Worm (Caenorhabditis elegans) whole organism, L4 larva: ENCODE measurements around the gene sre-6.

Experiments used
- F10B5.3 ChIP-seq: sonication (generic microtip); optimal IDR thresholded peaks from 2 replicates; lab custom pipeline; 2016; ENCODE audit warnings: mild to moderate bottlenecking, missing genetic modification characterization, missing compliant biosample characterization
- F44E2.7 ChIP-seq: fragments of 200-800 bp; sonication (Bioruptor generic); IDR thresholded peaks from 2 replicates; pipeline ENCODE4 v2.1.2; 2022; ENCODE audit warnings: missing genetic modification characterization, missing compliant biosample characterization
- arid-1 ChIP-seq: fragments of 200-800 bp; sonication (Bioruptor generic); conservative IDR thresholded peaks from 2 replicates; pipeline ENCODE4 v1.3.6; 2022; ENCODE audit warnings: missing genetic modification reagents, missing genetic modification characterization, missing compliant biosample characterization
- attf-4 ChIP-seq: sonication (generic microtip); optimal IDR thresholded peaks from 3 replicates; lab custom pipeline; 2017; ENCODE audit warnings: missing biosample characterization, missing genetic modification characterization
- daf-16 ChIP-seq, 3 experiments: sonication (generic microtip); optimal IDR thresholded peaks; 2 replicates each; lab custom pipeline; 2016 to 2017; ENCODE audit warnings: missing genetic modification characterization in 3 of 3, missing genetic modification reagents in 3 of 3, mild to moderate bottlenecking in 2 of 3, missing compliant biosample characterization in 2 of 3, missing biosample characterization in 1 of 3, moderate library complexity in 1 of 3
- daf-19 ChIP-seq: fragments of 200-800 bp; sonication (Bioruptor generic); conservative IDR thresholded peaks from 2 replicates; pipeline ENCODE4 v1.3.6; 2022; ENCODE audit warnings: missing genetic modification characterization, missing compliant biosample characterization
- dmd-6 ChIP-seq: fragments of 200-800 bp; sonication (Bioruptor generic); IDR thresholded peaks from 2 replicates; pipeline ENCODE4 v1.3.6; 2022; ENCODE audit warnings: missing genetic modification reagents, missing genetic modification characterization, missing compliant biosample characterization
- dpl-1 ChIP-seq: fragments of 150-350 bp; optimal IDR thresholded peaks from 2 replicates; lab custom pipeline; 2014; ENCODE audit warnings: missing biosample characterization, missing genetic modification reagents, missing genetic modification characterization
- dve-1 ChIP-seq: sonication (generic microtip); optimal IDR thresholded peaks from 2 replicates; lab custom pipeline; 2017; ENCODE audit warnings: antibody characterized with exemption, mild to moderate bottlenecking, missing genetic modification characterization, missing compliant biosample characterization; ENCODE audit not compliant: insufficient read depth
- egl-43 ChIP-seq: fragments of 200-800 bp; sonication (Bioruptor generic); IDR thresholded peaks from 2 replicates; pipeline ENCODE4 v1.3.6; 2022; ENCODE audit warnings: missing genetic modification reagents, missing genetic modification characterization, missing compliant biosample characterization
- fkh-10 ChIP-seq: fragments of 150-350 bp; optimal IDR thresholded peaks from 2 replicates; lab custom pipeline; 2014; ENCODE audit warnings: missing biosample characterization, missing genetic modification reagents, missing genetic modification characterization
- hlh-11 ChIP-seq: fragments of 200-800 bp; sonication (Bioruptor generic); optimal IDR thresholded peaks from 2 replicates; lab custom pipeline; 2018; ENCODE audit warnings: mild to moderate bottlenecking, missing genetic modification characterization, missing compliant biosample characterization
- jun-1 ChIP-seq: fragments of 150-350 bp; optimal IDR thresholded peaks from 2 replicates; lab custom pipeline; 2014; ENCODE audit warnings: missing biosample characterization, missing genetic modification reagents, missing genetic modification characterization
- lin-13 ChIP-seq: fragments of 150-350 bp; optimal IDR thresholded peaks from 2 replicates; lab custom pipeline; 2014; ENCODE audit warnings: missing biosample characterization, missing genetic modification reagents, missing genetic modification characterization
- mxl-2 ChIP-seq: fragments of 200-800 bp; sonication (Bioruptor generic); conservative IDR thresholded peaks from 2 replicates; pipeline ENCODE4 v1.3.6; 2022; ENCODE audit warnings: missing genetic modification reagents, missing genetic modification characterization, missing compliant biosample characterization
- nhr-28 ChIP-seq: fragments of 150-350 bp; optimal IDR thresholded peaks from 2 replicates; lab custom pipeline; 2014; ENCODE audit warnings: missing biosample characterization, missing genetic modification characterization
- nhr-41 ChIP-seq: fragments of 200-800 bp; sonication (Bioruptor generic); IDR thresholded peaks from 2 replicates; pipeline ENCODE4 v1.3.6; 2022; ENCODE audit warnings: missing genetic modification reagents, missing genetic modification characterization, missing compliant biosample characterization
- nhr-48 ChIP-seq: sonication (generic microtip); optimal IDR thresholded peaks from 2 replicates; lab custom pipeline; 2016; ENCODE audit warnings: mild to moderate bottlenecking, missing genetic modification characterization, missing compliant biosample characterization
- nhr-6 ChIP-seq: fragments of 150-350 bp; optimal IDR thresholded peaks from 2 replicates; lab custom pipeline; 2014; ENCODE audit warnings: missing biosample characterization, missing genetic modification characterization
- nhr-77 ChIP-seq: fragments of 150-350 bp; optimal IDR thresholded peaks from 2 replicates; lab custom pipeline; 2014; ENCODE audit warnings: missing biosample characterization, missing genetic modification characterization
- pqm-1 ChIP-seq: sonication (generic microtip); optimal IDR thresholded peaks from 2 replicates; lab custom pipeline; 2017; ENCODE audit warnings: missing biosample characterization, missing genetic modification characterization
- saeg-2 ChIP-seq: fragments of 200-800 bp; sonication (Bioruptor generic); IDR thresholded peaks from 2 replicates; pipeline ENCODE4 v1.3.6; 2022; ENCODE audit warnings: missing genetic modification reagents, missing genetic modification characterization, missing compliant biosample characterization
- set-16 ChIP-seq: fragments of 200-800 bp; sonication (Bioruptor generic); IDR thresholded peaks from 2 replicates; pipeline ENCODE4 v1.3.6; 2022; ENCODE audit warnings: missing genetic modification reagents, missing genetic modification characterization, missing compliant biosample characterization
- tag-97 ChIP-seq: fragments of 200-800 bp; sonication (Bioruptor generic); IDR thresholded peaks from 2 replicates; pipeline ENCODE4 v1.3.6; 2022; ENCODE audit warnings: missing genetic modification characterization, missing compliant biosample characterization
- unc-39 ChIP-seq: sonication (generic microtip); optimal IDR thresholded peaks from 2 replicates; lab custom pipeline; 2017; ENCODE audit warnings: missing biosample characterization, missing genetic modification characterization
- unc-62 ChIP-seq, 3 experiments: fragments of 150-350 bp in 1 of 3; sonication (generic microtip); optimal IDR thresholded peaks in 2 of 3; peaks in 1 of 3; 1 replicate in 1 of 3; 2 replicates in 2 of 3; lab custom pipeline; 2014 to 2017; ENCODE audit warnings: missing biosample characterization in 3 of 3, missing genetic modification characterization in 3 of 3, missing genetic modification reagents in 3 of 3, missing genotype in 1 of 3
- zag-1 ChIP-seq: fragments of 150-350 bp; optimal IDR thresholded peaks from 2 replicates; lab custom pipeline; 2014; ENCODE audit warnings: missing biosample characterization, missing genetic modification characterization
- zfp-2 ChIP-seq: sonication (generic microtip); optimal IDR thresholded peaks from 2 replicates; lab custom pipeline; 2016; ENCODE audit warnings: mild to moderate bottlenecking, missing genetic modification characterization, missing compliant biosample characterization
- zfp-3 ChIP-seq: fragments of 200-800 bp; sonication (Bioruptor generic); conservative IDR thresholded peaks from 2 replicates; pipeline ENCODE4 v1.3.6; 2022; ENCODE audit warnings: missing genetic modification reagents, missing genetic modification characterization, missing compliant biosample characterization
- zip-11 ChIP-seq: fragments of 200-800 bp; sonication (Bioruptor generic); IDR thresholded peaks from 2 replicates; pipeline ENCODE4 v1.3.6; 2022; ENCODE audit warnings: missing genetic modification characterization, missing compliant biosample characterization
- ztf-7 ChIP-seq: fragments of 150-350 bp; optimal IDR thresholded peaks from 2 replicates; lab custom pipeline; 2014; ENCODE audit warnings: missing biosample characterization, missing genetic modification characterization

The sre-6 gene

ce11 chrV:10794463-10794862 is 31.9 kb upstream of the sre-6 start:
- TF ChIP-seq set-16 (GFP tag; lab: Robert Waterston, UW) (peak; percentile 88; the same call in 1 of the 2 replicates), mxl-2 (GFP tag; lab: Robert Waterston, UW) (no peak)

ce11 chrV:10793498-10793897 is 30.9 kb upstream of the sre-6 start, which contains the start of gene ule-3:
ule-3 (plus strand) TSS chrV:10793798.
- TF ChIP-seq fkh-10 (GFP tag; lab: Kevin White, UChicago) (no peak), zip-11 (GFP tag; lab: Robert Waterston, UW) (no peak), lin-13 (GFP tag; lab: Kevin White, UChicago) (no peak), attf-4 (tag; lab: Kevin White, UChicago) (no peak), zfp-2 (no peak), unc-62 (GFP tag; optimal IDR thresholded peaks at IDR 0.05 in 1 of 2; lab: Kevin White, UChicago) (peak in 1 of 2 experiments; percentile 32), unc-62 (tag; optimal IDR thresholded peaks at IDR 0.05; lab: Kevin White, UChicago) (no peak)

- TF ChIP-seq nhr-28 (no peak), egl-43 (GFP tag; lab: Robert Waterston, UW) (no peak), zag-1 (tag; lab: Kevin White, UChicago) (no peak), lin-13 (GFP tag; lab: Kevin White, UChicago) (no peak)
- TF ChIP-seq, all 104 proteins: peak for 0
These were observed 30.2 kb upstream of the sre-6 start, which contains the start of gene D1054.10 for ce11 chrV:10792775-10793174. D1054.10 (minus strand) TSS chrV:10792875.

ce11 chrV:10790921-10791320 is 28.3 kb upstream of the sre-6 start, which contains the start of gene D1054.9:
D1054.9 (minus strand) TSS chrV:10791057.
- TF ChIP-seq nhr-41 (GFP tag; lab: Robert Waterston, UW) = no peak
- peak; percentile 69 for TF ChIP-seq set-16 (GFP tag; lab: Robert Waterston, UW)
- TF ChIP-seq zfp-3 (GFP tag; lab: Robert Waterston, UW) = no peak

- TF ChIP-seq nhr-6 (tag; lab: Kevin White, UChicago) = no peak
- peak; percentile 2 for TF ChIP-seq nhr-28
- TF ChIP-seq jun-1 = no peak
- no peak for TF ChIP-seq saeg-2 (GFP tag; lab: Robert Waterston, UW)
- no peak for TF ChIP-seq dpl-1
- TF ChIP-seq tag-97 (GFP tag; lab: Robert Waterston, UW) = no peak
- no peak for TF ChIP-seq unc-39 (tag; lab: Kevin White, UChicago)
- TF ChIP-seq, all 104 proteins: peak for 1
These were observed 21.4 kb upstream of the sre-6 start, which contains the start of gene D1054.8 for ce11 chrV:10784011-10784410. D1054.8 (plus strand) TSS chrV:10784311.

- TF ChIP-seq zfp-2 = no peak
- TF ChIP-seq F44E2.7 (GFP tag; lab: Robert Waterston, UW) = no peak
- TF ChIP-seq pqm-1 (tag; lab: Kevin White, UChicago) = peak; percentile 55
- peak; percentile 65 for TF ChIP-seq dmd-6
- TF ChIP-seq daf-19 = no peak
- TF ChIP-seq dve-1 = peak; percentile 68
- TF ChIP-seq hlh-11 (tag; lab: Kevin White, UChicago) = peak; percentile 74
- TF ChIP-seq nhr-77 (tag; lab: Kevin White, UChicago) = peak; percentile 39
- TF ChIP-seq nhr-41 (GFP tag; lab: Robert Waterston, UW) = no peak
- TF ChIP-seq nhr-28 = peak; percentile 56
- no peak for TF ChIP-seq daf-16 (GFP tag; optimal IDR thresholded peaks at IDR 0.05; lab: Kevin White, UChicago)
- peak; percentile 92 for TF ChIP-seq daf-16 (tag; optimal IDR thresholded peaks at IDR 0.05; lab: Kevin White, UChicago)
- TF ChIP-seq nhr-48 (tag; lab: Kevin White, UChicago) = peak; percentile 65
- TF ChIP-seq arid-1 = no peak
- TF ChIP-seq ztf-7 (tag; lab: Kevin White, UChicago) = peak; percentile 4
- TF ChIP-seq F10B5.3 = no peak
These were observed 14.0 kb upstream of the sre-6 start, which contains the start of gene D1054.5 for ce11 chrV:10776528-10777055. D1054.5 (minus strand) TSS chrV:10776578.
